Fruit fly (Drosophila melanogaster): Measurements from ENCODE around the gene Eip93F.

Eip93F gene

DNA sequence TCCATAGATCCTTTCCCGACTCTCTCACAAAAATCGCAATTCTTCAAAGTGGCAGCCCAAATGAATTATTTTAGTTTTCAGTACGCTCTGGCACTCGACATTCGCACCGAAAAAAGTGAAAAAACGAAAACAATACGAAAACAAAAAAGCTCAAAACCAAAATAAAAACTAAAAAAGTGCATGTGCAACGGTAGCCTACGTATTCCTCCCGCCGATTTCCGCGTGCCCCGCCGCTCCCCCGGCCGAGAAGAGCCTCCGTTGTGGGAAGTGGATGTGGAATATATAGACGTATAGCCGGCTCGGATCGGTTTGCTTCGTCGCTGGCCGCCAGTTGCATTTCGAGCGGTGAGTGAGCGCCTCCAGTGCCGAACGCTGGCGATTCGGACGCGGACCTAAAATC lies 833 bp upstream of the Eip93F start:
- TF ChIP-seq CG1621 (tag; optimal IDR thresholded peaks at IDR 0.05) (peak; percentile 28), Smox (GFP tag; optimal IDR thresholded peaks at IDR 0.05) (no peak), spab (GFP tag; optimal IDR thresholded peaks at IDR 0.05) (no peak), CG11762 (GFP tag; optimal IDR thresholded peaks at IDR 0.05; ENCODE audit: insufficient read depth) (no peak), CG6276 (GFP tag; optimal IDR thresholded peaks at IDR 0.05) (no peak), ss (GFP tag; optimal IDR thresholded peaks at IDR 0.05) (peak in 1 of 2 experiments; percentile 14), Eip78C (GFP tag) (peak; percentile 8), Sox14 (GFP tag; optimal IDR thresholded peaks at IDR 0.05) (no peak), CG8119 (GFP tag; IDR thresholded peaks at IDR 0.05) (no peak), CG6854 (GFP tag; optimal IDR thresholded peaks at IDR 0.05) (no peak), OdsH (GFP tag; optimal IDR thresholded peaks at IDR 0.05) (no peak), CG10669 (GFP tag; optimal IDR thresholded peaks at IDR 0.05) (peak; percentile 42), acj6 (GFP tag; optimal IDR thresholded peaks at IDR 0.05) (no peak), lz (GFP tag; optimal IDR thresholded peaks at IDR 0.05) (no peak), CG7368 (GFP tag; optimal IDR thresholded peaks at IDR 0.05) (no peak), esn (GFP tag; optimal IDR thresholded peaks at IDR 0.05) (no peak), CG9139 (GFP tag; optimal IDR thresholded peaks at IDR 0.05) (peak; percentile 5), CG6163 (GFP tag; IDR thresholded peaks at IDR 0.05) (peak; percentile 47; the same call in 2 of the 3 replicates), CG6792 (GFP tag; optimal IDR thresholded peaks at IDR 0.05) (no peak), dsx (GFP tag; optimal IDR thresholded peaks at IDR 0.05; ENCODE audit: poor library complexity, severe bottlenecking) (peak; percentile 55), eg (GFP tag; IDR thresholded peaks at IDR 0.05) (peak; percentile 50; the same call in 2 of the 3 replicates), achi (GFP tag; optimal IDR thresholded peaks at IDR 0.05) (no peak), Ets96B (tag; optimal IDR thresholded peaks at IDR 0.05) (peak; percentile 36)

DNA sequence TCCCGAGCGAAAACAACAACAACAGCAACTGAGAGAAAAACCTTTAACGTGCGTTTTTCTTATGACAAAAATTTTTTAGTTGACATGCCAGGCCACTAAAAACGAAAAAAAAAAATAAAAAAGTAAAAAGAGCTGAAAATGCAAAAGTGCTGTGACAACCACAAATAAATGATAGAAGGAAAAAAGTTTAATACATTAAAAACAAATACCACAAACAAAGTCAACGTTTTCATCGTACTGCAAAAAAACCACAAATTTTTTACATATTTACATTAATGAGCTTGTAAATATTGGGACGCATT lies 598 bp downstream of the Eip93F start:
- TF ChIP-seq CG16779 (tag; optimal IDR thresholded peaks at IDR 0.05) (no peak), Lpt (GFP tag; optimal IDR thresholded peaks at IDR 0.05) (no peak), Met (GFP tag; optimal IDR thresholded peaks at IDR 0.05) (no peak), Smox (GFP tag; optimal IDR thresholded peaks at IDR 0.05) (no peak), svp (GFP tag) (no peak), Hr38 (GFP tag; optimal IDR thresholded peaks at IDR 0.05) (no peak), CG10669 (GFP tag; optimal IDR thresholded peaks at IDR 0.05) (no peak), CG11294 (GFP tag; IDR thresholded peaks at IDR 0.05) (no peak), CG10631 (GFP tag; optimal IDR thresholded peaks at IDR 0.05) (no peak), CG8119 (GFP tag; IDR thresholded peaks at IDR 0.05) (no peak), spab (GFP tag; optimal IDR thresholded peaks at IDR 0.05) (no peak), CG6792 (GFP tag; optimal IDR thresholded peaks at IDR 0.05) (no peak), Eip78C (GFP tag) (peak; percentile 71), CG3919 (GFP tag; optimal IDR thresholded peaks at IDR 0.05) (no peak), CG34406 (GFP tag; optimal IDR thresholded peaks at IDR 0.05) (no peak), salr (GFP tag; optimal IDR thresholded peaks at IDR 0.05) (peak in 1 of 2 experiments; percentile 23), Eip93F (GFP tag; optimal IDR thresholded peaks at IDR 0.05) (no peak), achi (GFP tag; optimal IDR thresholded peaks at IDR 0.05) (peak; percentile 6)

DNA sequence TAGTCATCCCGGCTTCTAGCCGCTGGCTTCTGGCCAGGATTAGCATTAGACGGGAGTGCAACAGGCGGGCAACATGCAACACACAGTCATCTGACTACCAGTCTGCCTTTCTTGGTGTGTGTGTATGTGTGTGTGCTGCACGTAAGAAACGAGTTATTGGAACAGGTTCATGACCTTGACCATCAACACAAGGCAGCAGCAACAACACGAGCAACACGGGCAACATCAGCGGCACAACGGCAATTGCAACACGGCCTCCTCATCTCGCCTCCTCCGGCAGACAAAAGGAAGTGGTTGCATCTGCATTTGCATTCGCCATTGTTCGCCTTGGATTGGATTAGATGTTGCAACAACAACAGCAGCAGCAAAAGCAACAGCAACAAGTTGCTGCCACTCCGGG lies 2.5 kb downstream of the Eip93F start:
- TF ChIP-seq Sox15 (GFP tag; optimal IDR thresholded peaks at IDR 0.05) = no peak
- no peak for TF ChIP-seq pdm3 (GFP tag; optimal IDR thresholded peaks at IDR 0.05)
- TF ChIP-seq fkh (GFP tag; optimal IDR thresholded peaks at IDR 0.05) = no peak
- no peak for TF ChIP-seq Blimp-1 (GFP tag; optimal IDR thresholded peaks at IDR 0.05)
- no peak for TF ChIP-seq CG10669 (GFP tag; optimal IDR thresholded peaks at IDR 0.05)
- peak; percentile 12 for TF ChIP-seq dsx (GFP tag; optimal IDR thresholded peaks at IDR 0.05; ENCODE audit: poor library complexity, severe bottlenecking)
- no peak for TF ChIP-seq CG6163 (GFP tag; IDR thresholded peaks at IDR 0.05)
- no peak for TF ChIP-seq lz (GFP tag; optimal IDR thresholded peaks at IDR 0.05)
- TF ChIP-seq topi (GFP tag; optimal IDR thresholded peaks at IDR 0.05) = no peak
- no peak for TF ChIP-seq CG16779 (tag; optimal IDR thresholded peaks at IDR 0.05)
- no peak for TF ChIP-seq CG3032 (tag; optimal IDR thresholded peaks at IDR 0.05)
- 0 out of 3 replicates have a peak, but pooled peaks have one; percentile 41 for TF ChIP-seq eg (GFP tag; IDR thresholded peaks at IDR 0.05)
- TF ChIP-seq ss (GFP tag; optimal IDR thresholded peaks at IDR 0.05) = peak; percentile 10 to 13

All from whole organism, prepupa.